Worm (Caenorhabditis elegans) whole organism, L3 larva: ENCODE results near the gene clp-7.
A peak's percentile ranks its signal among the peaks of the same experiment; 100 is the strongest.

Experiments used
- R02D3.7 ChIP-seq: fragments of 150-350 bp; optimal IDR thresholded peaks from 2 replicates; lab custom pipeline; 2014; ENCODE audit warnings: missing biosample characterization, missing genetic modification characterization
- ZK546.5 ChIP-seq: sonication (generic microtip); optimal IDR thresholded peaks from 2 replicates; lab custom pipeline; 2017; ENCODE audit warnings: missing biosample characterization, missing genetic modification characterization
- aly-2 ChIP-seq: fragments of 150-350 bp; optimal IDR thresholded peaks from 2 replicates; lab custom pipeline; 2014; ENCODE audit warnings: missing biosample characterization, missing genetic modification characterization
- ama-1 ChIP-seq: fragments of 150-350 bp; optimal IDR thresholded peaks from 2 replicates; lab custom pipeline; 2018
- ceh-16 ChIP-seq: sonication (generic microtip); optimal IDR thresholded peaks from 2 replicates; lab custom pipeline; 2017; ENCODE audit warnings: missing biosample characterization, missing genetic modification characterization
- ceh-28 ChIP-seq: fragments of 150-350 bp; optimal IDR thresholded peaks from 2 replicates; lab custom pipeline; 2014; ENCODE audit warnings: missing biosample characterization, missing genetic modification reagents, missing genetic modification characterization
- ceh-82 ChIP-seq: fragments of 150-350 bp; optimal IDR thresholded peaks from 2 replicates; lab custom pipeline; 2014; ENCODE audit warnings: missing biosample characterization, missing genetic modification characterization
- ceh-9 ChIP-seq: sonication (generic microtip); optimal IDR thresholded peaks from 2 replicates; lab custom pipeline; 2018; ENCODE audit warnings: missing biosample characterization, missing genetic modification characterization
- daf-12 ChIP-seq: fragments of 150-350 bp; optimal IDR thresholded peaks from 2 replicates; lab custom pipeline; 2014; ENCODE audit warnings: missing biosample characterization, missing genetic modification reagents, missing genetic modification characterization
- egl-27 ChIP-seq: sonication (generic microtip); optimal IDR thresholded peaks from 4 replicates; lab custom pipeline; 2017; ENCODE audit warnings: missing biosample characterization, missing genetic modification reagents, missing genetic modification characterization
- egl-5 ChIP-seq: fragments of 150-350 bp; optimal IDR thresholded peaks from 2 replicates; lab custom pipeline; 2017; ENCODE audit warnings: missing biosample characterization, missing genetic modification reagents, missing genetic modification characterization, inconsistent platforms
- elt-1 ChIP-seq: fragments of 150-350 bp; optimal IDR thresholded peaks from 2 replicates; lab custom pipeline; 2014; ENCODE audit warnings: missing biosample characterization, missing genetic modification characterization
- elt-2 ChIP-seq: sonication (generic microtip); optimal IDR thresholded peaks from 2 replicates; lab custom pipeline; 2016; ENCODE audit warnings: missing genetic modification reagents, mild to moderate bottlenecking, missing genetic modification characterization, missing compliant biosample characterization
- elt-3 ChIP-seq, 3 experiments: fragments of 150-350 bp in 1 of 3; sonication (generic microtip) in 2 of 3; optimal IDR thresholded peaks; 2 replicates in 2 of 3; 4 replicates in 1 of 3; lab custom pipeline; 2014 to 2017; ENCODE audit warnings: missing biosample characterization in 3 of 3, missing genetic modification characterization in 3 of 3
- eor-1 ChIP-seq, 2 experiments: fragments of 150-350 bp; optimal IDR thresholded peaks; 2 replicates each; lab custom pipeline; 2014 to 2018; ENCODE audit warnings: missing biosample characterization in 2 of 2, missing genetic modification characterization in 2 of 2
- fkh-10 ChIP-seq: sonication (generic microtip); optimal IDR thresholded peaks from 2 replicates; lab custom pipeline; 2017; ENCODE audit warnings: missing biosample characterization, missing genetic modification reagents, missing genetic modification characterization
- fkh-2 ChIP-seq: fragments of 150-350 bp; optimal IDR thresholded peaks from 2 replicates; lab custom pipeline; 2014; ENCODE audit warnings: missing biosample characterization, missing genetic modification reagents, missing genetic modification characterization
- fos-1 ChIP-seq: fragments of 150-350 bp; optimal IDR thresholded peaks from 2 replicates; lab custom pipeline; 2014; ENCODE audit warnings: missing biosample characterization, missing genetic modification characterization
- hmg-11 ChIP-seq: sonication (generic microtip); optimal IDR thresholded peaks from 2 replicates; lab custom pipeline; 2016; ENCODE audit warnings: missing genetic modification characterization, missing compliant biosample characterization
- jun-1 ChIP-seq: fragments of 150-350 bp; optimal IDR thresholded peaks from 2 replicates; lab custom pipeline; 2014; ENCODE audit warnings: missing biosample characterization, missing genetic modification reagents, missing genetic modification characterization
- lin-15B ChIP-seq: fragments of 150-350 bp; optimal IDR thresholded peaks from 2 replicates; lab custom pipeline; 2014; ENCODE audit warnings: missing biosample characterization, missing genetic modification characterization
- lin-39 ChIP-seq: fragments of 150-350 bp; optimal IDR thresholded peaks from 2 replicates; lab custom pipeline; 2018; ENCODE audit warnings: missing biosample characterization, missing genetic modification reagents, missing genetic modification characterization
- lsy-12 ChIP-seq: sonication (generic microtip); optimal IDR thresholded peaks from 2 replicates; lab custom pipeline; 2016; ENCODE audit warnings: mild to moderate bottlenecking, missing genetic modification characterization, missing compliant biosample characterization
- mdl-1 ChIP-seq: fragments of 150-350 bp; optimal IDR thresholded peaks from 2 replicates; lab custom pipeline; 2014; ENCODE audit warnings: missing biosample characterization, missing genetic modification characterization
- mml-1 ChIP-seq: fragments of 150-350 bp; sonication (generic microtip); optimal IDR thresholded peaks from 3 replicates; lab custom pipeline; 2014; ENCODE audit warnings: missing biosample characterization, missing genetic modification characterization
- nfya-1 ChIP-seq: sonication (generic microtip); optimal IDR thresholded peaks from 2 replicates; lab custom pipeline; 2017; ENCODE audit warnings: missing genetic modification characterization, mild to moderate bottlenecking, missing compliant biosample characterization, antibody characterized with exemption, moderate library complexity; ENCODE audit not compliant: insufficient read depth
- nhr-11 ChIP-seq: fragments of 150-350 bp; optimal IDR thresholded peaks from 2 replicates; lab custom pipeline; 2014; ENCODE audit warnings: missing biosample characterization, missing genetic modification characterization
- nhr-12 ChIP-seq: fragments of 150-350 bp; optimal IDR thresholded peaks from 2 replicates; lab custom pipeline; 2014; ENCODE audit warnings: missing biosample characterization, missing genetic modification characterization
- nhr-23 ChIP-seq: fragments of 150-350 bp; optimal IDR thresholded peaks from 2 replicates; lab custom pipeline; 2014; ENCODE audit warnings: missing biosample characterization, missing genetic modification reagents, missing genetic modification characterization
- nhr-237 ChIP-seq: fragments of 150-350 bp; optimal IDR thresholded peaks from 2 replicates; lab custom pipeline; 2014; ENCODE audit warnings: missing biosample characterization, missing genetic modification characterization
- nhr-25 ChIP-seq: sonication (generic microtip); optimal IDR thresholded peaks from 2 replicates; lab custom pipeline; 2017; ENCODE audit warnings: missing biosample characterization, missing genetic modification characterization
- nhr-28 ChIP-seq: fragments of 150-350 bp; optimal IDR thresholded peaks from 2 replicates; lab custom pipeline; 2014; ENCODE audit warnings: missing biosample characterization, missing genetic modification characterization
- nhr-43 ChIP-seq: sonication (generic microtip); optimal IDR thresholded peaks from 2 replicates; lab custom pipeline; 2016; ENCODE audit warnings: mild to moderate bottlenecking, missing genetic modification characterization, missing compliant biosample characterization; ENCODE audit not compliant: poor library complexity, severe bottlenecking
- nhr-67 ChIP-seq: fragments of 150-350 bp; optimal IDR thresholded peaks from 2 replicates; lab custom pipeline; 2014; ENCODE audit warnings: missing biosample characterization, missing genetic modification characterization
- nhr-76 ChIP-seq: fragments of 150-350 bp; sonication (generic microtip); optimal IDR thresholded peaks from 5 replicates; lab custom pipeline; 2014; ENCODE audit warnings: missing biosample characterization, missing genetic modification characterization
- nhr-77 ChIP-seq: fragments of 150-350 bp; optimal IDR thresholded peaks from 2 replicates; lab custom pipeline; 2014; ENCODE audit warnings: missing biosample characterization, missing genetic modification characterization
- pha-4 ChIP-seq: fragments of 150-350 bp; optimal IDR thresholded peaks from 2 replicates; lab custom pipeline; 2014; ENCODE audit warnings: missing biosample characterization, missing genetic modification reagents, missing genetic modification characterization
- pqm-1 ChIP-seq: fragments of 150-350 bp; optimal IDR thresholded peaks from 2 replicates; lab custom pipeline; 2017; ENCODE audit warnings: missing biosample characterization, missing genetic modification characterization, inconsistent platforms
- sea-2 ChIP-seq: fragments of 150-350 bp; sonication (generic microtip); optimal IDR thresholded peaks from 4 replicates; lab custom pipeline; 2014; ENCODE audit warnings: missing biosample characterization, missing genetic modification reagents, missing genetic modification characterization
- skn-1 ChIP-seq: fragments of 150-350 bp; optimal IDR thresholded peaks from 2 replicates; lab custom pipeline; 2014; ENCODE audit warnings: missing biosample characterization, missing genetic modification characterization
- snpc-4 ChIP-seq: fragments of 150-350 bp; optimal IDR thresholded peaks from 2 replicates; lab custom pipeline; 2014; ENCODE audit warnings: missing biosample characterization, missing genetic modification characterization
- tbx-2 ChIP-seq: sonication (generic microtip); optimal IDR thresholded peaks from 2 replicates; lab custom pipeline; 2016; ENCODE audit warnings: mild to moderate bottlenecking, missing genetic modification characterization, missing compliant biosample characterization
- unc-39 ChIP-seq: sonication (generic microtip); optimal IDR thresholded peaks from 4 replicates; lab custom pipeline; 2017; ENCODE audit warnings: missing biosample characterization, missing genetic modification characterization
- unc-62 ChIP-seq: fragments of 150-350 bp; sonication (generic microtip); optimal IDR thresholded peaks from 4 replicates; lab custom pipeline; 2014; ENCODE audit warnings: missing biosample characterization, missing genetic modification reagents, missing genetic modification characterization
- zag-1 ChIP-seq: fragments of 150-350 bp; optimal IDR thresholded peaks from 2 replicates; lab custom pipeline; 2014; ENCODE audit warnings: missing biosample characterization, missing genetic modification characterization
- ztf-11 ChIP-seq: fragments of 150-350 bp; optimal IDR thresholded peaks from 2 replicates; lab custom pipeline; 2014; ENCODE audit warnings: missing biosample characterization, missing genetic modification characterization
- ztf-4 ChIP-seq: fragments of 150-350 bp; optimal IDR thresholded peaks from 2 replicates; lab custom pipeline; 2014; ENCODE audit warnings: missing biosample characterization, missing genetic modification characterization

clp-7 gene

DNA sequence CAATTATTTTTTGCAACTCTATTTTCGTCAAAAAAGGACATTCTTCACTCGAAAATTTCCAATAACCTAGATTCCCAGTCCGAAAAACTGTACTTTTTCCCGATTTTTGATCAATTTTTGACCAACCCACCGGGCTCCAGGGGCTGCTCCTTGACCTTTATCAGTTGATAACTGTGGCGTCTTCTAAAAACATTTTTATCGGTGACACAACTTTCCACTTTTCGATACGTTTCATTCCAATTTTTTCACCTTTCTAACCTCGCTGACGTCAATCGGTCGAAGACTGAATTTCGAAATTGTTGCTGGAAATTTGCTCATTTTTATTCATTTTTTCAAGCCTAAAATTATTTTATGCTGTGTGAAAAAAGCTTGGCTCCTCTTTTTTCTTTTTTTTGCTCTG, 56.2 kb downstream of the clp-7 start:
- no peak for TF ChIP-seq ceh-28 (tag; lab: Kevin White, UChicago)
- peak; percentile 77 for TF ChIP-seq elt-2 (tag; lab: Kevin White, UChicago)
- no peak for TF ChIP-seq nhr-23 (tag; lab: Kevin White, UChicago)
- peak; percentile 35 for TF ChIP-seq pqm-1 (tag; lab: Kevin White, UChicago)

ce11 chrIV:1389021-1389420, 56.7 kb downstream of the clp-7 start:
- peak; percentile 60 for TF ChIP-seq nhr-25 (tag; lab: Kevin White, UChicago)
- TF ChIP-seq fos-1: no peak
- no peak for TF ChIP-seq fkh-10 (GFP tag; lab: Kevin White, UChicago)
- TF ChIP-seq ztf-4 (tag; lab: Kevin White, UChicago): no peak
- no peak for TF ChIP-seq ama-1 (lab: Kevin White, UChicago)
- peak; percentile 32 for TF ChIP-seq nhr-23 (tag; lab: Kevin White, UChicago)
- TF ChIP-seq R02D3.7 (tag; lab: Kevin White, UChicago): no peak
- TF ChIP-seq nhr-237: no peak

DNA sequence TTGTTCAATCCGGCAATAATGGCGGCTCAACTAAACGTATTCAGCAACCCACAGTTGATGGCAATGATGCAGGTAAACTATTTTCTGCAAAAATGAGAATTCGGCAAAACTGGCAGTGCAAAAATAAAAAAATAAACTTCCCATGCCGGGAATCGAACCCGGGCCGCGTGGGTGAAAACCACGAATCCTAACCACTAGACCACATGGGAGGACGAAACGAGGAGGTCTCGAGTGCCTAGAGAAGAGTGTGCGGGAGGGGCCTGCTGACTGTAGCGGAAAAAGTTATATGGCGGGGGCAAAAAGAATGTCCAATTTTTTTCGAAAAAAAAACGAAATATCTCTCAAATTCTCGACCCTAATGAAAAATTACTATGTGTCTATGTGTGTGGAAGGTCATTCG, 57.7 kb downstream of the clp-7 start:
- no peak for TF ChIP-seq R02D3.7 (tag; lab: Kevin White, UChicago)
- TF ChIP-seq nhr-12 (tag; lab: Kevin White, UChicago): no peak
- peak; percentile 28 for TF ChIP-seq pha-4
- no peak for TF ChIP-seq unc-62 (GFP tag; lab: Kevin White, UChicago)
- TF ChIP-seq elt-3 (tag; optimal IDR thresholded peaks at IDR 0.05; lab: Kevin White, UChicago): no peak
- TF ChIP-seq nfya-1 (tag; lab: Kevin White, UChicago): peak; percentile 28
- TF ChIP-seq zag-1: no peak
- TF ChIP-seq hmg-11 (tag; lab: Kevin White, UChicago): peak; percentile 73
- peak; percentile 22 for TF ChIP-seq lsy-12 (tag; lab: Kevin White, UChicago)
- TF ChIP-seq ceh-82 (tag; lab: Kevin White, UChicago): no peak
- TF ChIP-seq nhr-67: no peak
- no peak for TF ChIP-seq nhr-28
- no peak for TF ChIP-seq mdl-1 (tag; lab: Kevin White, UChicago)
- TF ChIP-seq ztf-4 (tag; lab: Kevin White, UChicago): no peak
- no peak for TF ChIP-seq elt-1 (tag; lab: Kevin White, UChicago)
- no peak for TF ChIP-seq fos-1
- TF ChIP-seq elt-2 (tag; lab: Kevin White, UChicago): peak; percentile 19
- no peak for TF ChIP-seq egl-5
- no peak for TF ChIP-seq nhr-25 (tag; lab: Kevin White, UChicago)
- TF ChIP-seq ceh-28 (tag; lab: Kevin White, UChicago): no peak
- no peak for TF ChIP-seq eor-1 (tag; optimal IDR thresholded peaks at IDR 0.05; lab: Kevin White, UChicago)
- no peak for TF ChIP-seq aly-2 (tag; lab: Kevin White, UChicago)
- no peak for TF ChIP-seq mml-1 (tag; lab: Kevin White, UChicago)
- no peak for TF ChIP-seq snpc-4 (tag; lab: Kevin White, UChicago)
- no peak for TF ChIP-seq ceh-16 (tag; lab: Kevin White, UChicago)
- TF ChIP-seq egl-27 (tag; lab: Kevin White, UChicago): no peak
- TF ChIP-seq nhr-43: peak; percentile 38
- TF ChIP-seq ama-1 (lab: Kevin White, UChicago): no peak
- peak; percentile 25 for TF ChIP-seq lin-15B
- TF ChIP-seq nhr-77 (tag; lab: Kevin White, UChicago): no peak
- TF ChIP-seq sea-2 (GFP tag; lab: Kevin White, UChicago): no peak
- TF ChIP-seq pqm-1 (tag; lab: Kevin White, UChicago): no peak
- TF ChIP-seq nhr-76: no peak
- no peak for TF ChIP-seq fkh-10 (GFP tag; lab: Kevin White, UChicago)
- TF ChIP-seq skn-1 (tag; lab: Kevin White, UChicago): no peak
- TF ChIP-seq nhr-237: no peak
- no peak for TF ChIP-seq fkh-2 (tag; lab: Kevin White, UChicago)
- TF ChIP-seq ceh-9 (tag; lab: Kevin White, UChicago): no peak
- no peak for TF ChIP-seq daf-12 (tag; lab: Kevin White, UChicago)
- TF ChIP-seq ZK546.5: no peak
- TF ChIP-seq ztf-11 (tag; lab: Kevin White, UChicago): no peak
- TF ChIP-seq nhr-23 (tag; lab: Kevin White, UChicago): no peak
- no peak for TF ChIP-seq jun-1 (tag; lab: Kevin White, UChicago)
- no peak for TF ChIP-seq tbx-2 (tag; lab: Kevin White, UChicago)
- TF ChIP-seq unc-39 (tag; lab: Kevin White, UChicago): no peak
- TF ChIP-seq nhr-11: no peak
- TF ChIP-seq lin-39 (tag; lab: Kevin White, UChicago): peak; percentile 43
